Worm (Caenorhabditis elegans): Measurements from ENCODE around the gene lin-66.

The lin-66 gene

ce11 chrIV:13934086-13934485 lies 46.2 kb downstream of the lin-66 start, which contains the start of gene Y37A1A.4:
Gene Y37A1A.4, plus strand, starts transcription at chrIV:13934386.
- no peak for TF ChIP-seq nhr-23 (tag; optimal IDR thresholded peaks at IDR 0.05)
- no peak for TF ChIP-seq nhr-67 (tag; optimal IDR thresholded peaks at IDR 0.05)
- no peak for TF ChIP-seq hmg-11 (tag; optimal IDR thresholded peaks at IDR 0.05)
- TF ChIP-seq daf-12 (tag; optimal IDR thresholded peaks at IDR 0.05), result no peak
- no peak for TF ChIP-seq unc-62 (GFP tag; optimal IDR thresholded peaks at IDR 0.05)
- no peak for TF ChIP-seq mml-1 (tag; optimal IDR thresholded peaks at IDR 0.05)
- TF ChIP-seq nhr-237 (tag; optimal IDR thresholded peaks at IDR 0.05), result no peak
- no peak for TF ChIP-seq ama-1 (optimal IDR thresholded peaks at IDR 0.05)
- no peak for TF ChIP-seq ceh-82 (tag; optimal IDR thresholded peaks at IDR 0.05)
- TF ChIP-seq fos-1 (tag; optimal IDR thresholded peaks at IDR 0.05), result no peak
- no peak for TF ChIP-seq tbx-2 (tag; optimal IDR thresholded peaks at IDR 0.05)
- TF ChIP-seq R02D3.7 (tag; optimal IDR thresholded peaks at IDR 0.05), result no peak
- TF ChIP-seq snpc-4 (tag; optimal IDR thresholded peaks at IDR 0.05), result no peak
- no peak for TF ChIP-seq sea-2 (GFP tag; optimal IDR thresholded peaks at IDR 0.05)
- TF ChIP-seq unc-39 (tag; optimal IDR thresholded peaks at IDR 0.05), result no peak
- TF ChIP-seq fkh-2 (tag; optimal IDR thresholded peaks at IDR 0.05), result no peak
- no peak for TF ChIP-seq nhr-76 (tag; optimal IDR thresholded peaks at IDR 0.05)
- no peak for TF ChIP-seq ceh-28 (tag; optimal IDR thresholded peaks at IDR 0.05)
- no peak for TF ChIP-seq nfya-1 (tag; optimal IDR thresholded peaks at IDR 0.05; ENCODE audit: insufficient read depth)

- TF ChIP-seq mml-1 (tag; optimal IDR thresholded peaks at IDR 0.05), result no peak
- peak; percentile 45 for TF ChIP-seq pqm-1 (tag; optimal IDR thresholded peaks at IDR 0.05)
- peak; percentile 46 for TF ChIP-seq elt-2 (tag; optimal IDR thresholded peaks at IDR 0.05)
These were observed 53.0 kb downstream of the lin-66 start for ce11 chrIV:13940847-13941246.

- TF ChIP-seq sea-2 (GFP tag; optimal IDR thresholded peaks at IDR 0.05) (no peak), zag-1 (tag; optimal IDR thresholded peaks at IDR 0.05) (no peak), daf-12 (tag; optimal IDR thresholded peaks at IDR 0.05) (no peak), mml-1 (tag; optimal IDR thresholded peaks at IDR 0.05) (no peak), ZK546.5 (tag; optimal IDR thresholded peaks at IDR 0.05) (no peak), ceh-16 (tag; optimal IDR thresholded peaks at IDR 0.05) (no peak), nhr-23 (tag; optimal IDR thresholded peaks at IDR 0.05) (no peak)
These were observed 53.8 kb downstream of the lin-66 start for ce11 chrIV:13941640-13942039.
